Worm (Caenorhabditis elegans) whole organism, late embryonic: ENCODE data around the gene T05A8.1.

Source experiments
- F13H6.1 ChIP-seq: sonication (generic microtip); optimal IDR thresholded peaks from 2 replicates; lab custom pipeline; 2016; ENCODE audit warnings: missing genetic modification characterization, missing compliant biosample characterization
- K09A11.1 ChIP-seq: sonication (generic microtip); optimal IDR thresholded peaks from 2 replicates; lab custom pipeline; 2017; ENCODE audit warnings: antibody characterized with exemption, mild to moderate bottlenecking, missing genetic modification characterization, missing compliant biosample characterization; ENCODE audit not compliant: insufficient read depth
- T23F11.4 ChIP-seq: fragments of 200-800 bp; sonication (Bioruptor generic); optimal IDR thresholded peaks from 2 replicates; lab custom pipeline; 2018; ENCODE audit warnings: mild to moderate bottlenecking, missing genetic modification characterization, missing compliant biosample characterization
- ama-1 ChIP-seq: fragments of 150-350 bp; optimal IDR thresholded peaks from 2 replicates; lab custom pipeline; 2014
- ceh-14 ChIP-seq: sonication (generic microtip); optimal IDR thresholded peaks from 2 replicates; lab custom pipeline; 2016; ENCODE audit warnings: missing genotype, missing genetic modification characterization, missing compliant biosample characterization
- ceh-18 ChIP-seq: sonication (generic microtip); optimal IDR thresholded peaks from 2 replicates; lab custom pipeline; 2016; ENCODE audit warnings: missing genetic modification characterization, missing compliant biosample characterization
- ceh-31 ChIP-seq: sonication (generic microtip); optimal IDR thresholded peaks from 2 replicates; lab custom pipeline; 2016; ENCODE audit warnings: missing genetic modification characterization, missing compliant biosample characterization
- ceh-34 ChIP-seq: sonication (generic microtip); optimal IDR thresholded peaks from 2 replicates; lab custom pipeline; 2016; ENCODE audit warnings: mild to moderate bottlenecking, missing genetic modification characterization, missing compliant biosample characterization
- ceh-45 ChIP-seq: fragments of 200-800 bp; sonication (Bioruptor generic); IDR thresholded peaks from 2 replicates; pipeline ENCODE4 v1.3.6; 2022; ENCODE audit warnings: missing genetic modification reagents, missing genetic modification characterization, missing compliant biosample characterization
- ceh-6 ChIP-seq: fragments of 200-800 bp; sonication (Bioruptor generic); optimal IDR thresholded peaks from 2 replicates; lab custom pipeline; 2018; ENCODE audit warnings: mild to moderate bottlenecking, missing genetic modification characterization, missing compliant biosample characterization
- dmd-4 ChIP-seq: sonication (generic microtip); optimal IDR thresholded peaks from 2 replicates; lab custom pipeline; 2016; ENCODE audit warnings: borderline replicate concordance, missing genetic modification characterization, missing compliant biosample characterization
- elt-2 ChIP-seq: sonication (generic microtip); optimal IDR thresholded peaks from 2 replicates; lab custom pipeline; 2016; ENCODE audit warnings: missing genetic modification reagents, missing genetic modification characterization, missing compliant biosample characterization
- elt-4 ChIP-seq: sonication (generic microtip); optimal IDR thresholded peaks from 2 replicates; lab custom pipeline; 2016; ENCODE audit warnings: missing genetic modification characterization, missing compliant biosample characterization
- ets-4 ChIP-seq: sonication (generic microtip); optimal IDR thresholded peaks from 2 replicates; lab custom pipeline; 2016; ENCODE audit warnings: missing genetic modification characterization, missing compliant biosample characterization
- eyg-1 ChIP-seq: sonication (generic microtip); optimal IDR thresholded peaks from 2 replicates; lab custom pipeline; 2016; ENCODE audit warnings: missing genotype, missing genetic modification characterization, missing compliant biosample characterization
- fkh-6 ChIP-seq: sonication (generic microtip); optimal IDR thresholded peaks from 2 replicates; lab custom pipeline; 2016; ENCODE audit warnings: missing genetic modification characterization, missing compliant biosample characterization
- gmeb-2 ChIP-seq: sonication (generic microtip); optimal IDR thresholded peaks from 2 replicates; lab custom pipeline; 2016; ENCODE audit warnings: missing genetic modification characterization, inconsistent platforms, missing compliant biosample characterization
- hlh-13 ChIP-seq: fragments of 200-800 bp; sonication (Bioruptor generic); optimal IDR thresholded peaks from 2 replicates; lab custom pipeline; 2018; ENCODE audit warnings: mild to moderate bottlenecking, missing genetic modification characterization, missing compliant biosample characterization
- hlh-15 ChIP-seq: sonication (generic microtip); optimal IDR thresholded peaks from 2 replicates; lab custom pipeline; 2016; ENCODE audit warnings: missing genetic modification characterization, missing compliant biosample characterization
- hlh-30 ChIP-seq: sonication (generic microtip); optimal IDR thresholded peaks from 2 replicates; lab custom pipeline; 2017; ENCODE audit warnings: antibody characterized with exemption, missing genetic modification characterization, missing compliant biosample characterization; ENCODE audit not compliant: insufficient read depth
- hlh-8 ChIP-seq: sonication (generic microtip); optimal IDR thresholded peaks from 2 replicates; lab custom pipeline; 2016; ENCODE audit warnings: missing genotype, missing genetic modification characterization, missing compliant biosample characterization
- lim-6 ChIP-seq: sonication (generic microtip); optimal IDR thresholded peaks from 2 replicates; lab custom pipeline; 2016; ENCODE audit warnings: missing genetic modification characterization, missing compliant biosample characterization
- lin-11 ChIP-seq: fragments of 200-800 bp; sonication (Bioruptor generic); optimal IDR thresholded peaks from 2 replicates; lab custom pipeline; 2018; ENCODE audit warnings: mild to moderate bottlenecking, missing genetic modification characterization, missing compliant biosample characterization
- nfya-1 ChIP-seq: sonication (generic microtip); optimal IDR thresholded peaks from 2 replicates; lab custom pipeline; 2017; ENCODE audit warnings: missing genetic modification characterization, mild to moderate bottlenecking, missing compliant biosample characterization, antibody characterized with exemption, moderate library complexity
- npax-4 ChIP-seq: sonication (generic microtip); optimal IDR thresholded peaks from 2 replicates; lab custom pipeline; 2016; ENCODE audit warnings: missing genetic modification characterization, missing compliant biosample characterization
- pag-3 ChIP-seq: sonication (generic microtip); optimal IDR thresholded peaks from 2 replicates; lab custom pipeline; 2016; ENCODE audit warnings: missing compliant biosample characterization, missing genetic modification characterization, borderline replicate concordance
- pha-2 ChIP-seq: sonication (generic microtip); optimal IDR thresholded peaks from 2 replicates; lab custom pipeline; 2017; ENCODE audit warnings: mild to moderate bottlenecking, missing genetic modification characterization, missing compliant biosample characterization
- pros-1 ChIP-seq: fragments of 150-350 bp; optimal IDR thresholded peaks from 2 replicates; lab custom pipeline; 2014; ENCODE audit warnings: missing biosample characterization, missing genetic modification reagents, missing genetic modification characterization
- rnt-1 ChIP-seq: sonication (generic microtip); optimal IDR thresholded peaks from 2 replicates; lab custom pipeline; 2016; ENCODE audit warnings: missing genetic modification characterization, missing compliant biosample characterization
- sdc-2 ChIP-seq: sonication (generic microtip); optimal IDR thresholded peaks from 2 replicates; lab custom pipeline; 2016; ENCODE audit warnings: missing genotype, missing genetic modification characterization, missing compliant biosample characterization
- sox-4 ChIP-seq: sonication (generic microtip); optimal IDR thresholded peaks from 2 replicates; lab custom pipeline; 2017; ENCODE audit warnings: mild to moderate bottlenecking, missing genetic modification characterization, inconsistent platforms, missing compliant biosample characterization
- tbx-2 ChIP-seq: sonication (generic microtip); optimal IDR thresholded peaks from 2 replicates; lab custom pipeline; 2016; ENCODE audit warnings: missing genetic modification characterization, missing compliant biosample characterization
- unc-3 ChIP-seq, 2 experiments: fragments of 200-800 bp in 1 of 2; sonication (Bioruptor generic) in 1 of 2; sonication (generic microtip) in 1 of 2; conservative IDR thresholded peaks in 1 of 2; optimal IDR thresholded peaks in 1 of 2; 2 replicates each; pipeline versions ENCODE4 v1.3.6 to Lab custom; 2016 to 2022; ENCODE audit warnings: missing compliant biosample characterization in 2 of 2, missing genetic modification characterization in 2 of 2, missing genetic modification reagents in 1 of 2
- unc-42 ChIP-seq: sonication (generic microtip); optimal IDR thresholded peaks from 2 replicates; lab custom pipeline; 2016; ENCODE audit warnings: missing genotype, missing genetic modification characterization, missing compliant biosample characterization
- unc-86 ChIP-seq: sonication (generic microtip); optimal IDR thresholded peaks from 2 replicates; lab custom pipeline; 2016; ENCODE audit warnings: missing genetic modification characterization, missing compliant biosample characterization

Gene T05A8.1

ce11 chrII:2751278-2751677, 41.4 kb upstream of the T05A8.1 start:
- no peak for TF ChIP-seq unc-3 (GFP tag; conservative IDR thresholded peaks at IDR 0.05; lab: Robert Waterston, UW)
- no peak for TF ChIP-seq unc-3 (tag; optimal IDR thresholded peaks at IDR 0.05; lab: Kevin White, UChicago)
- no peak for TF ChIP-seq T23F11.4 (GFP tag; lab: Kevin White, UChicago)
- TF ChIP-seq nfya-1 = no peak
- no peak for TF ChIP-seq npax-4 (tag; lab: Kevin White, UChicago)

ce11 chrII:2749595-2750048, 39.8 kb upstream of the T05A8.1 start, which contains the start of gene F29A7.4:
F29A7.4 (plus strand) TSS chrII:2749998.
- peak; percentile 66 for TF ChIP-seq elt-2 (tag; lab: Kevin White, UChicago)
- no peak for TF ChIP-seq ceh-18 (tag; lab: Kevin White, UChicago)

- TF ChIP-seq unc-3 (GFP tag; conservative IDR thresholded peaks at IDR 0.05; lab: Robert Waterston, UW) (no peak), unc-3 (tag; optimal IDR thresholded peaks at IDR 0.05; lab: Kevin White, UChicago) (no peak), ceh-18 (tag; lab: Kevin White, UChicago) (peak; percentile 41), ceh-14 (tag; lab: Kevin White, UChicago) (peak; percentile 47), rnt-1 (no peak), tbx-2 (tag; lab: Kevin White, UChicago) (peak; percentile 53), F13H6.1 (tag; lab: Kevin White, UChicago) (no peak), ets-4 (tag; lab: Kevin White, UChicago) (no peak), nfya-1 (peak; percentile 44), ceh-45 (GFP tag; lab: Robert Waterston, UW) (no peak), hlh-13 (GFP tag; lab: Kevin White, UChicago) (no peak), pag-3 (tag; lab: Kevin White, UChicago) (peak; percentile 20), unc-42 (tag; lab: Kevin White, UChicago) (peak; percentile 71), elt-2 (tag; lab: Kevin White, UChicago) (no peak), eyg-1 (tag; lab: Kevin White, UChicago) (no peak), hlh-8 (tag; lab: Kevin White, UChicago) (no peak), ceh-31 (tag; lab: Kevin White, UChicago) (peak; percentile 82)
Observed at ce11 chrII:2747956-2748621, 38.2 kb upstream of the T05A8.1 start.

- no peak for TF ChIP-seq pros-1 (tag; lab: Kevin White, UChicago)
- no peak for TF ChIP-seq ama-1 (lab: Kevin White, UChicago)
- no peak for TF ChIP-seq unc-86 (tag; lab: Kevin White, UChicago)
- TF ChIP-seq elt-4 (tag; lab: Kevin White, UChicago) = no peak
- no peak for TF ChIP-seq sdc-2 (tag; lab: Kevin White, UChicago)
- TF ChIP-seq lin-11 = no peak
- TF ChIP-seq ceh-34 (tag; lab: Kevin White, UChicago) = no peak
- TF ChIP-seq gmeb-2 (tag; lab: Kevin White, UChicago) = no peak
- no peak for TF ChIP-seq dmd-4
- no peak for TF ChIP-seq eyg-1 (tag; lab: Kevin White, UChicago)
- TF ChIP-seq ceh-6 (GFP tag; lab: Kevin White, UChicago) = no peak
- no peak for TF ChIP-seq hlh-15
- no peak for TF ChIP-seq hlh-30 (tag; lab: Kevin White, UChicago)
- no peak for TF ChIP-seq F13H6.1 (tag; lab: Kevin White, UChicago)
- TF ChIP-seq lim-6 (tag; lab: Kevin White, UChicago) = no peak
- no peak for TF ChIP-seq K09A11.1 (tag; lab: Kevin White, UChicago)
- no peak for TF ChIP-seq npax-4 (tag; lab: Kevin White, UChicago)
- no peak for TF ChIP-seq fkh-6 (tag; lab: Kevin White, UChicago)
- TF ChIP-seq pha-2 (tag; lab: Kevin White, UChicago) = no peak
- no peak for TF ChIP-seq sox-4 (tag; lab: Kevin White, UChicago)
Observed at ce11 chrII:2742251-2742650, 32.4 kb upstream of the T05A8.1 start, which contains the start of gene T05A8.7. T05A8.7 (minus strand) TSS chrII:2742351.
